Worm (Caenorhabditis elegans) whole organism, young adult: ENCODE data around the gene fkb-6.

Experiments
- B0035.1 ChIP-seq: sonication (generic microtip); optimal IDR thresholded peaks from 2 replicates; lab custom pipeline; 2016; ENCODE audit warnings: missing genetic modification characterization, mild to moderate bottlenecking, missing compliant biosample characterization, missing genotype, missing genetic modification reagents
- B0261.1 ChIP-seq: sonication (generic microtip); optimal IDR thresholded peaks from 2 replicates; lab custom pipeline; 2016; ENCODE audit warnings: mild to moderate bottlenecking, missing genetic modification characterization, moderate library complexity, missing compliant biosample characterization
- C17E4.6 ChIP-seq: fragments of 200-800 bp; sonication (Bioruptor generic); IDR thresholded peaks from 2 replicates; pipeline ENCODE4 v1.3.6; 2022; ENCODE audit warnings: missing genetic modification reagents, missing genetic modification characterization, missing compliant biosample characterization
- D2030.7 ChIP-seq: fragments of 200-800 bp; sonication (Bioruptor generic); IDR thresholded peaks from 2 replicates; pipeline ENCODE4 v1.3.6; 2022; ENCODE audit warnings: missing genetic modification reagents, missing genetic modification characterization, missing compliant biosample characterization
- F23B12.7 ChIP-seq: sonication (generic microtip); optimal IDR thresholded peaks from 2 replicates; lab custom pipeline; 2017; ENCODE audit warnings: missing genetic modification characterization, mild to moderate bottlenecking, missing compliant biosample characterization, antibody characterized with exemption, moderate library complexity; ENCODE audit not compliant: insufficient read depth
- F33H1.4 ChIP-seq: fragments of 200-800 bp; sonication (Bioruptor generic); IDR thresholded peaks from 2 replicates; pipeline ENCODE4 v1.3.6; 2022; ENCODE audit warnings: missing genetic modification reagents, missing genetic modification characterization, missing compliant biosample characterization
- F37B4.10 ChIP-seq: fragments of 200-800 bp; sonication (Bioruptor generic); IDR thresholded peaks from 2 replicates; pipeline ENCODE4 v1.3.6; 2022; ENCODE audit warnings: missing genetic modification characterization, missing compliant biosample characterization
- F39B2.1 ChIP-seq: fragments of 200-800 bp; sonication (Bioruptor generic); IDR thresholded peaks from 2 replicates; pipeline ENCODE4 v1.3.6; 2022; ENCODE audit warnings: missing genetic modification reagents, missing genetic modification characterization, missing compliant biosample characterization
- F52B5.7 ChIP-seq: sonication (generic microtip); optimal IDR thresholded peaks from 2 replicates; lab custom pipeline; 2016; ENCODE audit warnings: mild to moderate bottlenecking, missing genetic modification characterization, missing compliant biosample characterization
- K12H6.12 ChIP-seq: fragments of 200-800 bp; sonication (Bioruptor generic); optimal IDR thresholded peaks from 2 replicates; lab custom pipeline; 2018; ENCODE audit warnings: mild to moderate bottlenecking, missing genetic modification characterization, missing compliant biosample characterization
- T07F8.4 ChIP-seq: sonication (generic microtip); optimal IDR thresholded peaks from 2 replicates; lab custom pipeline; 2016; ENCODE audit warnings: mild to moderate bottlenecking, missing genetic modification characterization, moderate library complexity, missing compliant biosample characterization
- Y67H2A.10 ChIP-seq: fragments of 200-800 bp; sonication (Bioruptor generic); conservative IDR thresholded peaks from 2 replicates; pipeline ENCODE4 v1.3.6; 2022; ENCODE audit warnings: missing genetic modification reagents, missing genetic modification characterization, missing compliant biosample characterization
- attf-5 ChIP-seq: fragments of 200-800 bp; sonication (Bioruptor generic); optimal IDR thresholded peaks from 2 replicates; lab custom pipeline; 2018; ENCODE audit warnings: mild to moderate bottlenecking, missing genetic modification characterization, missing compliant biosample characterization
- cebp-2 ChIP-seq: fragments of 200-800 bp; sonication (Bioruptor generic); IDR thresholded peaks from 2 replicates; pipeline ENCODE4 v1.3.6; 2022; ENCODE audit warnings: missing genetic modification characterization, missing compliant biosample characterization
- ceh-100 ChIP-seq: fragments of 200-800 bp; sonication (Bioruptor generic); IDR thresholded peaks from 2 replicates; pipeline ENCODE4 v1.3.6; 2022; ENCODE audit warnings: missing genetic modification reagents, missing genetic modification characterization, missing compliant biosample characterization
- ceh-79 ChIP-seq: sonication (generic microtip); optimal IDR thresholded peaks from 2 replicates; lab custom pipeline; 2017; ENCODE audit warnings: mild to moderate bottlenecking, missing genetic modification characterization, missing compliant biosample characterization
- dox-1 ChIP-seq: fragments of 200-800 bp; sonication (Bioruptor generic); IDR thresholded peaks from 2 replicates; pipeline ENCODE4 v1.3.6; 2022; ENCODE audit warnings: missing genetic modification reagents, missing genetic modification characterization, missing compliant biosample characterization
- efl-1 ChIP-seq: fragments of 150-350 bp; optimal IDR thresholded peaks from 2 replicates; lab custom pipeline; 2014; ENCODE audit warnings: missing biosample characterization, missing genetic modification reagents, missing genetic modification characterization
- egl-18 ChIP-seq: fragments of 200-800 bp; sonication (Bioruptor generic); IDR thresholded peaks from 2 replicates; pipeline ENCODE4 v1.3.6; 2022; ENCODE audit warnings: missing genetic modification reagents, missing genetic modification characterization, missing compliant biosample characterization
- ekl-4 ChIP-seq: fragments of 200-800 bp; sonication (Bioruptor generic); IDR thresholded peaks from 2 replicates; pipeline ENCODE4 v1.3.6; 2022; ENCODE audit warnings: missing genetic modification reagents, missing genetic modification characterization, missing compliant biosample characterization
- him-1 ChIP-seq: sonication (generic microtip); optimal IDR thresholded peaks from 2 replicates; lab custom pipeline; 2016; ENCODE audit warnings: missing genotype, missing genetic modification reagents, missing genetic modification characterization, missing compliant biosample characterization
- hlh-12 ChIP-seq: sonication (generic microtip); optimal IDR thresholded peaks from 2 replicates; lab custom pipeline; 2016; ENCODE audit warnings: missing genetic modification characterization, missing compliant biosample characterization
- hmg-20 ChIP-seq: fragments of 200-800 bp; sonication (Bioruptor generic); IDR thresholded peaks from 2 replicates; pipeline ENCODE4 v1.3.6; 2022; ENCODE audit warnings: missing genetic modification reagents, missing genetic modification characterization, missing compliant biosample characterization
- lag-1 ChIP-seq: fragments of 200-800 bp; sonication (Bioruptor generic); IDR thresholded peaks from 2 replicates; pipeline ENCODE4 v1.3.6; 2022; ENCODE audit warnings: missing genetic modification reagents, missing genetic modification characterization, missing compliant biosample characterization
- let-607 ChIP-seq, 2 experiments: fragments of 200-800 bp in 1 of 2; sonication (Bioruptor generic) in 1 of 2; sonication (generic microtip) in 1 of 2; optimal IDR thresholded peaks; 2 replicates each; lab custom pipeline; 2016 to 2018; ENCODE audit warnings: mild to moderate bottlenecking in 2 of 2, missing compliant biosample characterization in 2 of 2, missing genetic modification characterization in 2 of 2, moderate library complexity in 2 of 2, missing genotype in 1 of 2
- lin-26 ChIP-seq: fragments of 200-800 bp; sonication (Bioruptor generic); IDR thresholded peaks from 2 replicates; pipeline ENCODE4 v1.3.6; 2022; ENCODE audit warnings: missing genetic modification reagents, missing genetic modification characterization, missing compliant biosample characterization
- lsy-27 ChIP-seq: sonication (generic microtip); optimal IDR thresholded peaks from 2 replicates; lab custom pipeline; 2017; ENCODE audit warnings: missing genetic modification characterization, mild to moderate bottlenecking, missing compliant biosample characterization, antibody characterized with exemption, missing genotype, borderline replicate concordance; ENCODE audit not compliant: insufficient read depth
- madf-10 ChIP-seq: sonication (generic microtip); optimal IDR thresholded peaks from 2 replicates; lab custom pipeline; 2016; ENCODE audit warnings: mild to moderate bottlenecking, missing genetic modification characterization, missing compliant biosample characterization
- madf-3 ChIP-seq: fragments of 200-800 bp; sonication (Bioruptor generic); IDR thresholded peaks from 2 replicates; pipeline ENCODE4 v1.3.6; 2022; ENCODE audit warnings: missing genetic modification reagents, missing genetic modification characterization, missing compliant biosample characterization
- madf-6 ChIP-seq: fragments of 200-800 bp; sonication (Bioruptor generic); IDR thresholded peaks from 2 replicates; pipeline ENCODE4 v1.3.6; 2022; ENCODE audit warnings: missing genetic modification reagents, missing genetic modification characterization, missing compliant biosample characterization
- madf-8 ChIP-seq: fragments of 200-800 bp; sonication (Bioruptor generic); conservative IDR thresholded peaks from 2 replicates; pipeline ENCODE4 v1.3.6; 2022; ENCODE audit warnings: missing genetic modification reagents, missing genetic modification characterization, missing compliant biosample characterization
- mel-28 ChIP-seq: sonication (generic microtip); optimal IDR thresholded peaks from 2 replicates; lab custom pipeline; 2016; ENCODE audit warnings: borderline replicate concordance, mild to moderate bottlenecking, missing genetic modification characterization, missing compliant biosample characterization
- nhr-120 ChIP-seq: fragments of 200-800 bp; sonication (Bioruptor generic); IDR thresholded peaks from 2 replicates; pipeline ENCODE4 v1.3.6; 2022; ENCODE audit warnings: missing genetic modification characterization, missing compliant biosample characterization
- nhr-179 ChIP-seq: sonication (generic microtip); optimal IDR thresholded peaks from 2 replicates; lab custom pipeline; 2016; ENCODE audit warnings: mild to moderate bottlenecking, missing genetic modification characterization, missing compliant biosample characterization
- nhr-27 ChIP-seq: fragments of 200-800 bp; sonication (Bioruptor generic); optimal IDR thresholded peaks from 2 replicates; lab custom pipeline; 2018; ENCODE audit warnings: mild to moderate bottlenecking, missing genetic modification characterization, moderate library complexity, missing compliant biosample characterization
- nhr-90 ChIP-seq: sonication (generic microtip); optimal IDR thresholded peaks from 2 replicates; lab custom pipeline; 2016; ENCODE audit warnings: missing genotype, mild to moderate bottlenecking, missing genetic modification characterization, missing compliant biosample characterization
- pbrm-1 ChIP-seq: fragments of 200-800 bp; sonication (Bioruptor generic); IDR thresholded peaks from 2 replicates; pipeline ENCODE4 v1.3.6; 2022; ENCODE audit warnings: missing genetic modification reagents, missing genetic modification characterization, missing compliant biosample characterization
- rec-8 ChIP-seq, 2 experiments: sonication (generic microtip); optimal IDR thresholded peaks; 2 replicates each; lab custom pipeline; 2016; ENCODE audit warnings: mild to moderate bottlenecking in 2 of 2, missing genetic modification characterization in 2 of 2, missing genetic modification reagents in 2 of 2, missing genotype in 2 of 2, missing biosample characterization in 1 of 2, missing compliant biosample characterization in 1 of 2, moderate library complexity in 1 of 2
- snpc-1.1 ChIP-seq: sonication (generic microtip); optimal IDR thresholded peaks from 2 replicates; lab custom pipeline; 2017; ENCODE audit warnings: missing genetic modification characterization, mild to moderate bottlenecking, missing compliant biosample characterization, antibody characterized with exemption, moderate library complexity, missing genotype, missing genetic modification reagents; ENCODE audit not compliant: insufficient read depth
- somi-1 ChIP-seq: fragments of 200-800 bp; sonication (Bioruptor generic); optimal IDR thresholded peaks from 2 replicates; lab custom pipeline; 2018; ENCODE audit warnings: mild to moderate bottlenecking, missing genetic modification characterization, missing compliant biosample characterization
- unc-130 ChIP-seq: sonication (generic microtip); optimal IDR thresholded peaks from 2 replicates; lab custom pipeline; 2016; ENCODE audit warnings: missing genetic modification reagents, missing genetic modification characterization, missing compliant biosample characterization
- xnd-1 ChIP-seq: sonication (generic microtip); optimal IDR thresholded peaks from 2 replicates; lab custom pipeline; 2016; ENCODE audit warnings: missing genotype, missing genetic modification reagents, missing genetic modification characterization, missing compliant biosample characterization
- zfh-2 ChIP-seq: fragments of 200-800 bp; sonication (Bioruptor generic); conservative IDR thresholded peaks from 2 replicates; pipeline ENCODE4 v1.3.6; 2022; ENCODE audit warnings: missing genetic modification reagents, missing genetic modification characterization, missing compliant biosample characterization
- zim-3 ChIP-seq: sonication (generic microtip); optimal IDR thresholded peaks from 2 replicates; lab custom pipeline; 2017; ENCODE audit warnings: mild to moderate bottlenecking, missing genetic modification characterization, moderate library complexity, missing compliant biosample characterization
- ztf-18 ChIP-seq: sonication (generic microtip); optimal IDR thresholded peaks from 2 replicates; lab custom pipeline; 2016; ENCODE audit warnings: missing genotype, mild to moderate bottlenecking, missing genetic modification characterization, missing compliant biosample characterization
- ztf-25 ChIP-seq: fragments of 200-800 bp; sonication (Bioruptor generic); IDR thresholded peaks from 2 replicates; pipeline ENCODE4 v1.3.6; 2022; ENCODE audit warnings: missing genetic modification reagents, missing genetic modification characterization, missing compliant biosample characterization
- ztf-28 ChIP-seq: fragments of 200-800 bp; sonication (Bioruptor generic); IDR thresholded peaks from 2 replicates; pipeline ENCODE4 v1.3.6; 2022; ENCODE audit warnings: missing genetic modification reagents, missing genetic modification characterization, missing compliant biosample characterization

fkb-6 gene

DNA sequence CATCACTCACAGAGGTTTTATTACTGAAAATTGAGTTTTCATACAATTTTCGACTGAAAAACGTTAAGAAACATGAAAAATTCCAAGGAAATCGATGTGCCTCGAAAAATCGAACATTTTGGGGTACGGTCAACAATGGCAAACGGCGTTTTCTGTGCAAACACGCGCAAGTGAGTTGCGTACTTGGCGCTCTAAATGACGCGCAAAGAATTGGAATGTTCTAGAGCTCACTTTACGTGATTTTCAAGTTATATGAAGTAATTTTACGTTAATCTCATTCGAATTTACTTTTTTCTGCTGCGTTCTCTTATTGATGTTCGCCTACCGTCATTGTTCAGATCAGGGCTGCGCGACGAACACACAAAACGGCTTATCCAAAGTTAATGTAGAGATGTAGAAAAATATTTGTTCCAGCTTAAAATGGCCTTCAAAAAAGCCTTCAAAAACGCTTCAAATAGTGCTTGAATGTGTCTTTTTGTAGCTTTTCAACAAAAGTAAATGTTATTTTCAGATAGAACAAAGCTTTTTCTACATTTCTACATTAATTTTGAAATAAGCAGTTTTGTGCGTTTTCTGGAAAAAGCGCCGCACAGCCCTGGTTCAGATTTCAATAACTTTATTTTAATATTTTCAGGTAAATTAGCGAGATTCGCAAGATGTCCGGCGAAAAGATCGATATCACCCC lies at the start of gene fkb-6, which contains the start of gene F31D4.2 (continued):
- TF ChIP-seq ceh-100 (GFP tag; lab: Robert Waterston, UW) (peak; percentile 50; the same call in 1 of the 2 replicates), him-1 (tag; lab: Kevin White, UChicago) (no peak), B0261.1 (no peak), somi-1 (GFP tag; lab: Kevin White, UChicago) (no peak), rec-8 (tag; optimal IDR thresholded peaks at IDR 0.05; lab: Kevin White, UChicago) (no peak), nhr-27 (tag; lab: Kevin White, UChicago) (no peak), lag-1 (GFP tag; lab: Robert Waterston, UW) (no peak), lin-26 (no peak), D2030.7 (GFP tag; lab: Robert Waterston, UW) (peak; percentile 89), mel-28 (tag; lab: Kevin White, UChicago) (no peak), snpc-1.1 (tag; lab: Kevin White, UChicago) (peak; percentile 18), ceh-79 (no peak), nhr-90 (tag; lab: Kevin White, UChicago) (no peak), madf-3 (GFP tag; lab: Robert Waterston, UW) (0 out of 2 replicates have a peak, but pooled peaks have one; percentile 25), T07F8.4 (tag; lab: Kevin White, UChicago) (no peak), hlh-12 (tag; lab: Kevin White, UChicago) (no peak), attf-5 (GFP tag; lab: Kevin White, UChicago) (peak; percentile 43), hmg-20 (GFP tag; lab: Robert Waterston, UW) (no peak; the same call in 1 of the 2 replicates), F23B12.7 (tag; lab: Kevin White, UChicago) (peak; percentile 17), efl-1 (no peak), pbrm-1 (peak; percentile 66; the same call in 1 of the 2 replicates), madf-8 (peak; percentile 14; the same call in 1 of the 2 replicates), unc-130 (GFP tag; lab: Kevin White, UChicago) (no peak), zim-3 (no peak), madf-6 (GFP tag; lab: Robert Waterston, UW) (peak; percentile 72), F39B2.1 (no peak), let-607 (tag; optimal IDR thresholded peaks at IDR 0.05; lab: Kevin White, UChicago) (no peak), xnd-1 (tag; lab: Kevin White, UChicago) (no peak), ztf-25 (GFP tag; lab: Robert Waterston, UW) (no peak), cebp-2 (no peak), nhr-120 (GFP tag; lab: Robert Waterston, UW) (no peak), zfh-2 (GFP tag; lab: Robert Waterston, UW) (no peak), F52B5.7 (no peak), ztf-18 (no peak), nhr-179 (tag; lab: Kevin White, UChicago) (no peak), egl-18 (GFP tag; lab: Robert Waterston, UW) (no peak), Y67H2A.10 (GFP tag; lab: Robert Waterston, UW) (no peak), B0035.1 (tag; lab: Kevin White, UChicago) (no peak), C17E4.6 (no peak), F33H1.4 (GFP tag; lab: Robert Waterston, UW) (0 out of 2 replicates have a peak, but pooled peaks have one; percentile 7), madf-10 (tag; lab: Kevin White, UChicago) (peak; percentile 6), ztf-28 (GFP tag; lab: Robert Waterston, UW) (no peak), ekl-4 (GFP tag; lab: Robert Waterston, UW) (peak; percentile 53; the same call in 1 of the 2 replicates), K12H6.12 (tag; lab: Kevin White, UChicago) (peak; percentile 35), F37B4.10 (GFP tag; lab: Robert Waterston, UW) (no peak), dox-1 (GFP tag; lab: Robert Waterston, UW) (peak; percentile 66), lsy-27 (tag; lab: Kevin White, UChicago) (no peak)
